Worm (Caenorhabditis elegans) whole organism, L4/young adult: ENCODE results near the gene E01G4.6.

ENCODE experiments used
- W03F9.2 ChIP-seq: fragments of 150-350 bp; optimal IDR thresholded peaks from 2 replicates; lab custom pipeline; 2014; ENCODE audit warnings: missing biosample characterization, missing genetic modification characterization
- dao-5 ChIP-seq: sonication (generic microtip); optimal IDR thresholded peaks from 2 replicates; lab custom pipeline; 2016; ENCODE audit warnings: missing genotype, missing genetic modification characterization, moderate library complexity, missing compliant biosample characterization
- him-1 ChIP-seq: sonication (generic microtip); optimal IDR thresholded peaks from 2 replicates; lab custom pipeline; 2016; ENCODE audit warnings: missing genotype, missing genetic modification reagents, missing genetic modification characterization, missing compliant biosample characterization

ce11 chrII:13469043-13469652 lies 13.1 kb upstream of the E01G4.6 start, which contains the start of gene E01G4.3:
- TF ChIP-seq him-1 (tag; lab: Kevin White, UChicago) (no peak), dao-5 (tag; lab: Kevin White, UChicago) (no peak), W03F9.2 (tag; lab: Kevin White, UChicago) (no peak)
